Fruit fly (Drosophila melanogaster) whole organism: Measurements from ENCODE around the gene VhaAC39-2.

ENCODE experiments used
- CG8478 ChIP-seq: fragments of >200 bp; optimal IDR thresholded peaks from 2 replicates; lab custom pipeline; 2018; ENCODE audit warnings: inconsistent platforms
- psq ChIP-seq: fragments of >200 bp; optimal IDR thresholded peaks from 2 replicates; lab custom pipeline; 2017
- usp ChIP-seq: fragments of >200 bp; optimal IDR thresholded peaks from 2 replicates; lab custom pipeline; 2017; ENCODE audit warnings: missing biosample characterization, missing genetic modification characterization, mixed read lengths

- no peak for TF ChIP-seq usp (GFP tag; lab: Kevin White, UChicago)
- TF ChIP-seq psq (lab: Kevin White, UChicago), result no peak
- TF ChIP-seq CG8478, result no peak
Measured at dm6 chr3R:23145681-23146080, 13.4 kb downstream of the VhaAC39-2 start.
